Fruit fly (Drosophila melanogaster): ENCODE results near the gene CG15628.

CG15628 gene

dm6 chr2L:4797643-4798042 is 23.9 kb upstream of the CG15628 start (continued):
- TF ChIP-seq MTF-1 (GFP tag; optimal IDR thresholded peaks at IDR 0.05; ENCODE audit: borderline replicate concordance) (no peak), yki (optimal IDR thresholded peaks at IDR 0.05) (no peak), Deaf1 (tag; optimal IDR thresholded peaks at IDR 0.05) (no peak), ash1 (GFP tag; optimal IDR thresholded peaks at IDR 0.05) (no peak), prd (optimal IDR thresholded peaks at IDR 0.05) (no peak), prd (GFP tag; IDR thresholded peaks at IDR 0.05) (peak; percentile 28; the same call in 2 of the 3 replicates), otp (GFP tag; IDR thresholded peaks at IDR 0.05) (no peak), bigmax (GFP tag; optimal IDR thresholded peaks at IDR 0.05) (no peak), NFAT (GFP tag; IDR thresholded peaks at IDR 0.05) (no peak), sna (GFP tag; IDR thresholded peaks at IDR 0.05; ENCODE audit: partially characterized antibody) (no peak), nerfin-1 (tag; optimal IDR thresholded peaks at IDR 0.05) (no peak), Aef1 (GFP tag; IDR thresholded peaks at IDR 0.05) (no peak), hth (optimal IDR thresholded peaks at IDR 0.05) (no peak), kay (GFP tag; optimal IDR thresholded peaks at IDR 0.05) (no peak), so (GFP tag; IDR thresholded peaks at IDR 0.05) (no peak), CG9876 (GFP tag; optimal IDR thresholded peaks at IDR 0.05) (no peak), Ets65A (GFP tag) (peak; percentile 27), CG10321 (GFP tag; IDR thresholded peaks at IDR 0.05) (no peak), gro (GFP tag; optimal IDR thresholded peaks at IDR 0.05) (no peak), ssp (GFP tag; IDR thresholded peaks at IDR 0.05) (no peak), CG3726 (GFP tag; IDR thresholded peaks at IDR 0.05) (no peak), Mes4 (GFP tag; optimal IDR thresholded peaks at IDR 0.05) (no peak), schlank (tag; optimal IDR thresholded peaks at IDR 0.05) (no peak), CG4730 (GFP tag; IDR thresholded peaks at IDR 0.05) (no peak), Poxn (GFP tag; IDR thresholded peaks at IDR 0.05) (no peak), CG9817 (tag; optimal IDR thresholded peaks at IDR 0.05) (no peak), scrt (GFP tag; optimal IDR thresholded peaks at IDR 0.05) (no peak), CG5180 (GFP tag; optimal IDR thresholded peaks at IDR 0.05) (no peak), insv (GFP tag; optimal IDR thresholded peaks at IDR 0.05) (no peak), CG2129 (GFP tag; IDR thresholded peaks at IDR 0.05; ENCODE audit: partially characterized antibody) (no peak), fd102C (GFP tag; optimal IDR thresholded peaks at IDR 0.05) (no peak), B-H2 (GFP tag; optimal IDR thresholded peaks at IDR 0.05) (no peak), danr (GFP tag; IDR thresholded peaks at IDR 0.05) (no peak), CG15073 (GFP tag; optimal IDR thresholded peaks at IDR 0.05) (no peak), CG12659 (GFP tag; optimal IDR thresholded peaks at IDR 0.05) (no peak), CkIIα-i1 (GFP tag; IDR thresholded peaks at IDR 0.05) (no peak), E2f1 (GFP tag; IDR thresholded peaks at IDR 0.05) (no peak), pfk (GFP tag; optimal IDR thresholded peaks at IDR 0.05) (no peak), CG3838 (GFP tag; optimal IDR thresholded peaks at IDR 0.05) (no peak), Hr78 (GFP tag; optimal IDR thresholded peaks at IDR 0.05) (peak in 1 of 2 experiments; percentile 29), dimm (GFP tag; IDR thresholded peaks at IDR 0.05) (no peak), shn (GFP tag; optimal IDR thresholded peaks at IDR 0.05) (no peak), Gug (GFP tag; IDR thresholded peaks at IDR 0.05) (no peak), CG18262 (tag; optimal IDR thresholded peaks at IDR 0.05) (peak; percentile 44), CG3847 (GFP tag; IDR thresholded peaks at IDR 0.05) (no peak), crol (GFP tag; IDR thresholded peaks at IDR 0.05) (no peak), pum (GFP tag; optimal IDR thresholded peaks at IDR 0.05) (no peak), BtbVII (GFP tag; optimal IDR thresholded peaks at IDR 0.05) (no peak), lbe (GFP tag; optimal IDR thresholded peaks at IDR 0.05) (no peak), CG12219 (GFP tag; optimal IDR thresholded peaks at IDR 0.05) (no peak), mirr (GFP tag; optimal IDR thresholded peaks at IDR 0.05) (no peak), gsb (GFP tag; IDR thresholded peaks at IDR 0.05) (no peak), wek (GFP tag; optimal IDR thresholded peaks at IDR 0.05) (no peak), CG7357 (GFP tag; IDR thresholded peaks at IDR 0.05) (no peak)
